Fruit fly (Drosophila melanogaster): ENCODE data around the gene wdb.

- no peak for TF ChIP-seq rgr (GFP tag; optimal IDR thresholded peaks at IDR 0.05)
- no peak for TF ChIP-seq Hr78 (GFP tag; optimal IDR thresholded peaks at IDR 0.05)
- TF ChIP-seq HLH106 (tag; optimal IDR thresholded peaks at IDR 0.05), result no peak
- TF ChIP-seq CG9705 (GFP tag; optimal IDR thresholded peaks at IDR 0.05), result no peak
- TF ChIP-seq Dfd (GFP tag; optimal IDR thresholded peaks at IDR 0.05), result no peak
- no peak for TF ChIP-seq Hr83 (GFP tag; optimal IDR thresholded peaks at IDR 0.05; ENCODE audit: poor library complexity, severe bottlenecking)
- TF ChIP-seq pan (optimal IDR thresholded peaks at IDR 0.05), result no peak
- no peak for TF ChIP-seq lola (GFP tag; optimal IDR thresholded peaks at IDR 0.05)
- no peak for TF ChIP-seq h (GFP tag; optimal IDR thresholded peaks at IDR 0.05)
- TF ChIP-seq OdsH (GFP tag; optimal IDR thresholded peaks at IDR 0.05), result no peak
These were observed 13.9 kb upstream of the wdb start, which contains the start of gene CG5639 for dm6 chr3R:27595979-27596378.
